Worm (Caenorhabditis elegans) whole organism, L3 larva: ENCODE data around the gene C06E7.2.

Source experiments
- ZK546.5 ChIP-seq: sonication (generic microtip); optimal IDR thresholded peaks from 2 replicates; lab custom pipeline; 2017; ENCODE audit warnings: missing biosample characterization, missing genetic modification characterization
- aly-2 ChIP-seq: fragments of 150-350 bp; optimal IDR thresholded peaks from 2 replicates; lab custom pipeline; 2014; ENCODE audit warnings: missing biosample characterization, missing genetic modification characterization
- ceh-82 ChIP-seq: fragments of 150-350 bp; optimal IDR thresholded peaks from 2 replicates; lab custom pipeline; 2014; ENCODE audit warnings: missing biosample characterization, missing genetic modification characterization
- egl-27 ChIP-seq: sonication (generic microtip); optimal IDR thresholded peaks from 4 replicates; lab custom pipeline; 2017; ENCODE audit warnings: missing biosample characterization, missing genetic modification reagents, missing genetic modification characterization
- fkh-2 ChIP-seq: fragments of 150-350 bp; optimal IDR thresholded peaks from 2 replicates; lab custom pipeline; 2014; ENCODE audit warnings: missing biosample characterization, missing genetic modification reagents, missing genetic modification characterization
- mdl-1 ChIP-seq: fragments of 150-350 bp; optimal IDR thresholded peaks from 2 replicates; lab custom pipeline; 2014; ENCODE audit warnings: missing biosample characterization, missing genetic modification characterization
- pha-4 ChIP-seq: fragments of 150-350 bp; optimal IDR thresholded peaks from 2 replicates; lab custom pipeline; 2014; ENCODE audit warnings: missing biosample characterization, missing genetic modification reagents, missing genetic modification characterization
- skn-1 ChIP-seq: fragments of 150-350 bp; optimal IDR thresholded peaks from 2 replicates; lab custom pipeline; 2014; ENCODE audit warnings: missing biosample characterization, missing genetic modification characterization

DNA sequence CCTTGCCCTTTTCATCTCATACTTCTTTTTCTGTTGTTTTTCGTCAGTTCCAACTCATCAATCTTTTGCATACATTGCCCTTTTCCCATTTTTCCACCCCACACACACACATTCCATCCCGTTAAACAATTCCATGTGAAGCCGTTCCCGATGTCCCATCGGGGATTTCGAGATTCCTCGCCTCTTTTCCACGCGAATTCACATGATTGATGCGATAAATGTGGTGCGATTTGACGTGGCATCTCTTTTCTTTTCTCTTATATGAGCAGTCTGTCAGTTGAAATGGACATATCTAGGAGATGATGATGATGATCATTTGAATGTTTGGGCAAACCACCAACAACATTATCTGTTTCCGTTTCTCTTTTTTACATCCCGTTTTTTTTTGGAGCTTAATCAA is 5.1 kb upstream of the C06E7.2 start:
- TF ChIP-seq pha-4 (tag; lab: Kevin White, UChicago) (no peak), aly-2 (tag; lab: Kevin White, UChicago) (no peak), egl-27 (no peak), ZK546.5 (tag; lab: Kevin White, UChicago) (no peak), skn-1 (tag; lab: Kevin White, UChicago) (no peak), mdl-1 (tag; lab: Kevin White, UChicago) (no peak), ceh-82 (tag; lab: Kevin White, UChicago) (no peak), fkh-2 (tag; lab: Kevin White, UChicago) (no peak)
